Fruit fly (Drosophila melanogaster) whole organism, embryonic: ENCODE data around the gene CG31882.

Experiments
- Blimp-1 ChIP-seq: fragments of 200-800 bp; sonication (Bioruptor generic); optimal IDR thresholded peaks from 3 replicates; lab custom pipeline; 2018; ENCODE audit warnings: missing biosample characterization, missing genetic modification characterization, mild to moderate bottlenecking, moderate library complexity, missing genetic modification reagents
- CG10209 ChIP-seq: fragments of 200-800 bp; sonication (Bioruptor generic); optimal IDR thresholded peaks from 3 replicates; lab custom pipeline; 2017; ENCODE audit warnings: missing biosample characterization, mild to moderate bottlenecking, missing genetic modification characterization, missing genetic modification reagents
- CG10654 ChIP-seq: fragments of 200-800 bp; sonication (Bioruptor generic); optimal IDR thresholded peaks from 2 replicates; lab custom pipeline; 2016; ENCODE audit warnings: missing biosample characterization, missing genetic modification characterization
- CG11696 ChIP-seq: fragments of 200-800 bp; sonication (Bioruptor generic); IDR thresholded peaks from 2 replicates; pipeline ENCODE4 v1.3.6; 2022; ENCODE audit warnings: missing biosample characterization, missing genetic modification characterization
- CG13123 ChIP-seq: fragments of 200-800 bp; sonication (Bioruptor generic); optimal IDR thresholded peaks from 2 replicates; lab custom pipeline; 2016; ENCODE audit warnings: missing biosample characterization, missing genetic modification characterization
- CG13624 ChIP-seq: fragments of 200-800 bp; sonication (Bioruptor generic); optimal IDR thresholded peaks from 2 replicates; lab custom pipeline; 2016; ENCODE audit warnings: missing biosample characterization, missing genetic modification characterization
- CG13894 ChIP-seq: fragments of 200-800 bp; sonication (Bioruptor generic); optimal IDR thresholded peaks from 3 replicates; lab custom pipeline; 2018; ENCODE audit warnings: missing biosample characterization, mild to moderate bottlenecking, missing genetic modification characterization, moderate library complexity
- CG1529 ChIP-seq: fragments of 200-800 bp; sonication (Bioruptor generic); optimal IDR thresholded peaks from 3 replicates; lab custom pipeline; 2018; ENCODE audit warnings: missing biosample characterization, missing genetic modification characterization
- CG15514 ChIP-seq: fragments of 200-800 bp; sonication (Bioruptor generic); optimal IDR thresholded peaks from 3 replicates; lab custom pipeline; 2017; ENCODE audit warnings: missing biosample characterization, missing genetic modification characterization, mild to moderate bottlenecking, moderate library complexity, missing genetic modification reagents
- CG15696 ChIP-seq: fragments of 200-800 bp; sonication (Bioruptor generic); optimal IDR thresholded peaks from 2 replicates; lab custom pipeline; 2019; ENCODE audit warnings: missing biosample characterization, mild to moderate bottlenecking, missing genetic modification characterization, moderate library complexity
- CG17328 ChIP-seq: fragments of 200-800 bp; sonication (Bioruptor generic); IDR thresholded peaks from 2 replicates; pipeline ENCODE4 v1.3.6; 2022; ENCODE audit warnings: missing biosample characterization, missing genetic modification characterization
- CG17361 ChIP-seq: fragments of 200-800 bp; sonication (Bioruptor generic); IDR thresholded peaks from 3 replicates; pipeline ENCODE4 v1.3.6; 2022; ENCODE audit warnings: missing biosample characterization, missing genetic modification characterization
- CG18262 ChIP-seq: fragments of 200-800 bp; optimal IDR thresholded peaks from 3 replicates; lab custom pipeline; 2019; ENCODE audit warnings: missing biosample characterization, mild to moderate bottlenecking, missing genetic modification characterization, moderate library complexity
- CG2712 ChIP-seq: fragments of 200-800 bp; optimal IDR thresholded peaks from 3 replicates; lab custom pipeline; 2019; ENCODE audit warnings: missing biosample characterization, mild to moderate bottlenecking, missing genetic modification characterization, moderate library complexity
- CG5180 ChIP-seq: fragments of 200-800 bp; sonication (Bioruptor generic); optimal IDR thresholded peaks from 3 replicates; lab custom pipeline; 2017; ENCODE audit warnings: missing biosample characterization, missing genetic modification characterization, mild to moderate bottlenecking, moderate library complexity, missing genetic modification reagents
- CG6689 ChIP-seq: fragments of 200-800 bp; sonication (Bioruptor generic); IDR thresholded peaks from 2 replicates; pipeline ENCODE4 v1.3.6; 2022; ENCODE audit warnings: missing biosample characterization, missing genetic modification characterization
- CG7786 ChIP-seq: fragments of 200-800 bp; sonication (Bioruptor generic); optimal IDR thresholded peaks from 2 replicates; lab custom pipeline; 2016; ENCODE audit warnings: missing biosample characterization, missing genetic modification characterization
- CG7839 ChIP-seq: fragments of 200-800 bp; sonication (Bioruptor generic); optimal IDR thresholded peaks from 3 replicates; lab custom pipeline; 2018; ENCODE audit warnings: missing biosample characterization, mild to moderate bottlenecking, missing genetic modification characterization, moderate library complexity
- CG8388 ChIP-seq: fragments of 200-800 bp; sonication (Bioruptor generic); optimal IDR thresholded peaks from 2 replicates; lab custom pipeline; 2019; ENCODE audit warnings: missing biosample characterization, mild to moderate bottlenecking, missing genetic modification characterization, moderate library complexity
- Chrac-16 ChIP-seq: fragments of 200-800 bp; sonication (Bioruptor generic); optimal IDR thresholded peaks from 3 replicates; lab custom pipeline; 2016; ENCODE audit warnings: missing biosample characterization, missing genetic modification characterization
- D ChIP-seq, 2 experiments: fragments of 200-800 bp in 1 of 2; fragments of >200 bp in 1 of 2; sonication (Bioruptor generic) in 1 of 2; optimal IDR thresholded peaks; 2 replicates in 1 of 2; 3 replicates in 1 of 2; lab custom pipeline; 2017; ENCODE audit warnings: mild to moderate bottlenecking in 1 of 2, missing biosample characterization in 1 of 2, missing genetic modification characterization in 1 of 2, missing genetic modification reagents in 1 of 2
- D19A ChIP-seq: fragments of 200-800 bp; optimal IDR thresholded peaks from 3 replicates; lab custom pipeline; 2019; ENCODE audit warnings: missing biosample characterization, mild to moderate bottlenecking, missing genetic modification characterization, moderate library complexity
- Dek ChIP-seq: fragments of 200-800 bp; sonication (Bioruptor generic); optimal IDR thresholded peaks from 3 replicates; lab custom pipeline; 2019; ENCODE audit warnings: missing biosample characterization, mild to moderate bottlenecking, missing genetic modification characterization, moderate library complexity
- Drgx ChIP-seq: fragments of 200-800 bp; sonication (Bioruptor generic); IDR thresholded peaks from 2 replicates; pipeline ENCODE4 v1.3.6; 2022; ENCODE audit warnings: missing biosample characterization, missing genetic modification characterization
- E2f2 ChIP-seq: fragments of 200-800 bp; sonication (Bioruptor generic); IDR thresholded peaks from 2 replicates; pipeline ENCODE4 v1.3.6; 2022; ENCODE audit warnings: missing biosample characterization, missing genetic modification characterization
- H2.0 ChIP-seq: fragments of 200-800 bp; sonication (Bioruptor generic); IDR thresholded peaks from 2 replicates; pipeline ENCODE4 v1.3.6; 2022; ENCODE audit warnings: missing biosample characterization, missing genetic modification characterization
- HLH3B ChIP-seq: fragments of 200-800 bp; sonication (Bioruptor generic); IDR thresholded peaks from 2 replicates; pipeline ENCODE4 v1.3.6; 2022; ENCODE audit warnings: missing biosample characterization, missing genetic modification characterization
- MTF-1 ChIP-seq: fragments of 200-800 bp; sonication (Bioruptor generic); optimal IDR thresholded peaks from 2 replicates; lab custom pipeline; 2018; ENCODE audit warnings: missing biosample characterization, mild to moderate bottlenecking, missing genetic modification characterization, borderline replicate concordance
- Med ChIP-seq: fragments of 200-800 bp; sonication (Bioruptor generic); peaks from one replicate; lab custom pipeline; 2016; ENCODE audit warnings: missing biosample characterization, missing genetic modification characterization, mild to moderate bottlenecking, inconsistent platforms, moderate library complexity
- Meics ChIP-seq: fragments of 200-800 bp; sonication (Bioruptor generic); optimal IDR thresholded peaks from 2 replicates; lab custom pipeline; 2017; ENCODE audit warnings: missing biosample characterization, mild to moderate bottlenecking, missing genetic modification characterization
- Optix ChIP-seq: fragments of 200-800 bp; sonication (Bioruptor generic); IDR thresholded peaks from 3 replicates; pipeline ENCODE4 v1.3.6; 2022; ENCODE audit warnings: missing biosample characterization, missing genetic modification characterization
- Spps ChIP-seq: fragments of 200-800 bp; sonication (Bioruptor generic); optimal IDR thresholded peaks from 2 replicates; lab custom pipeline; 2018; ENCODE audit warnings: missing biosample characterization, mild to moderate bottlenecking, missing genetic modification characterization
- bab2 ChIP-seq: fragments of 200-800 bp; sonication (Bioruptor generic); optimal IDR thresholded peaks from 2 replicates; lab custom pipeline; 2016; ENCODE audit warnings: missing biosample characterization, missing genetic modification characterization
- bcd ChIP-seq: fragments of 200-800 bp; sonication (Bioruptor generic); optimal IDR thresholded peaks from 2 replicates; lab custom pipeline; 2017; ENCODE audit warnings: missing biosample characterization, mild to moderate bottlenecking, missing genetic modification characterization
- bigmax ChIP-seq: fragments of 200-800 bp; sonication (Bioruptor generic); optimal IDR thresholded peaks from 2 replicates; lab custom pipeline; 2018; ENCODE audit warnings: missing biosample characterization, mild to moderate bottlenecking, missing genetic modification characterization
- crol ChIP-seq: fragments of 200-800 bp; sonication (Bioruptor generic); IDR thresholded peaks from 2 replicates; pipeline ENCODE4 v1.3.6; 2022; ENCODE audit warnings: missing biosample characterization, missing genetic modification characterization
- dysf ChIP-seq: fragments of 200-800 bp; sonication (Bioruptor generic); IDR thresholded peaks from 3 replicates; pipeline ENCODE4 v1.3.6; 2022; ENCODE audit warnings: missing biosample characterization, missing genetic modification characterization
- gcm ChIP-seq: fragments of 200-800 bp; sonication (Bioruptor generic); optimal IDR thresholded peaks from 2 replicates; lab custom pipeline; 2019; ENCODE audit warnings: missing biosample characterization, mild to moderate bottlenecking, missing genetic modification characterization, moderate library complexity
- lov ChIP-seq, 2 experiments: fragments of 200-800 bp in 1 of 2; fragments of >200 bp in 1 of 2; sonication (Bioruptor generic) in 1 of 2; IDR thresholded peaks in 1 of 2; optimal IDR thresholded peaks in 1 of 2; 2 replicates in 1 of 2; 3 replicates in 1 of 2; pipeline versions ENCODE4 v1.3.6 to Lab custom; 2017 to 2022; ENCODE audit warnings: missing biosample characterization in 1 of 2, missing genetic modification characterization in 1 of 2
- phol ChIP-seq: fragments of 200-800 bp; sonication (Bioruptor generic); optimal IDR thresholded peaks from 3 replicates; lab custom pipeline; 2018; ENCODE audit warnings: missing biosample characterization, mild to moderate bottlenecking, missing genetic modification characterization, moderate library complexity
- salm ChIP-seq: fragments of 200-800 bp; sonication (Bioruptor generic); optimal IDR thresholded peaks from 2 replicates; lab custom pipeline; 2018; ENCODE audit warnings: missing biosample characterization, mild to moderate bottlenecking, missing genetic modification characterization
- sqz ChIP-seq: fragments of 200-800 bp; sonication (Bioruptor generic); optimal IDR thresholded peaks from 3 replicates; lab custom pipeline; 2018; ENCODE audit warnings: missing biosample characterization, mild to moderate bottlenecking, missing genetic modification characterization
- tap ChIP-seq: fragments of 200-800 bp; optimal IDR thresholded peaks from 3 replicates; lab custom pipeline; 2019; ENCODE audit warnings: missing biosample characterization, mild to moderate bottlenecking, missing genetic modification characterization, moderate library complexity
- tna ChIP-seq: fragments of 200-800 bp; sonication (Bioruptor generic); IDR thresholded peaks from 2 replicates; pipeline ENCODE4 v1.3.6; 2022; ENCODE audit warnings: missing biosample characterization, missing genetic modification characterization; ENCODE audit not compliant: partially characterized antibody
- unpg ChIP-seq: fragments of 200-800 bp; sonication (Bioruptor generic); optimal IDR thresholded peaks from 3 replicates; lab custom pipeline; 2018; ENCODE audit warnings: missing biosample characterization, mild to moderate bottlenecking, missing genetic modification characterization, moderate library complexity
- vnd ChIP-seq: fragments of 200-800 bp; sonication (Bioruptor generic); IDR thresholded peaks from 3 replicates; pipeline ENCODE4 v1.3.6; 2022; ENCODE audit warnings: missing biosample characterization, missing genetic modification characterization; ENCODE audit not compliant: partially characterized antibody
- vvl ChIP-seq: fragments of 200-800 bp; sonication (Bioruptor generic); IDR thresholded peaks from 2 replicates; pipeline ENCODE4 v1.3.6; 2022; ENCODE audit warnings: missing biosample characterization, missing genetic modification characterization

Gene CG31882

dm6 chr2L:9613922-9614321 is 11.2 kb downstream of the CG31882 start (continued):
- TF ChIP-seq vnd (GFP tag; lab: Robert Waterston, UW) (no peak), D (optimal IDR thresholded peaks at IDR 0.05; lab: Kevin White, UChicago) (no peak), D (GFP tag; optimal IDR thresholded peaks at IDR 0.05; lab: Kevin White, UChicago) (peak; percentile 16), CG11696 (GFP tag; lab: Robert Waterston, UW) (peak; percentile 7; the same call in 1 of the 2 replicates), bcd (peak; percentile 27), dysf (GFP tag; lab: Robert Waterston, UW) (peak; percentile 38; the same call in 1 of the 3 replicates), gcm (peak; percentile 17), crol (peak; percentile 44), CG13624 (no peak), CG15514 (GFP tag; lab: Kevin White, UChicago) (peak; percentile 95), Meics (GFP tag; lab: Kevin White, UChicago) (peak; percentile 8), CG17361 (GFP tag; lab: Robert Waterston, UW) (0 out of 3 replicates have a peak, but pooled peaks have one; percentile 11), MTF-1 (peak; percentile 8), salm (tag; lab: Kevin White, UChicago) (peak; percentile 3), CG10209 (GFP tag; lab: Kevin White, UChicago) (no peak), lov (optimal IDR thresholded peaks at IDR 0.05; lab: Kevin White, UChicago) (no peak), lov (GFP tag; IDR thresholded peaks at IDR 0.05; lab: Robert Waterston, UW) (no peak), Spps (peak; percentile 41), Dek (tag; lab: Kevin White, UChicago) (no peak), E2f2 (GFP tag; lab: Robert Waterston, UW) (peak; percentile 17; the same call in 1 of the 2 replicates), sqz (GFP tag; lab: Kevin White, UChicago) (no peak), tna (GFP tag; lab: Robert Waterston, UW) (no peak), CG7786 (GFP tag; lab: Kevin White, UChicago) (no peak), unpg (GFP tag; lab: Kevin White, UChicago) (peak; percentile 25), bigmax (peak; percentile 83), D19A (tag; lab: Kevin White, UChicago) (peak; percentile 11), phol (tag; lab: Kevin White, UChicago) (peak; percentile 23), CG15696 (peak; percentile 3), H2.0 (GFP tag; lab: Robert Waterston, UW) (peak; percentile 11; the same call in 1 of the 2 replicates), CG18262 (tag; lab: Kevin White, UChicago) (peak; percentile 27), bab2 (GFP tag; lab: Kevin White, UChicago) (peak; percentile 18), Chrac-16 (GFP tag; lab: Kevin White, UChicago) (peak; percentile 26), CG2712 (tag; lab: Kevin White, UChicago) (peak; percentile 35), CG13894 (tag; lab: Kevin White, UChicago) (peak; percentile 56), CG7839 (peak; percentile 19), vvl (peak; percentile 43), Drgx (peak; percentile 46), CG5180 (GFP tag; lab: Kevin White, UChicago) (peak; percentile 17), Med (GFP tag; lab: Kevin White, UChicago) (peak; percentile 86), tap (tag; lab: Kevin White, UChicago) (peak; percentile 31), CG8388 (peak; percentile 12), CG6689 (GFP tag; lab: Robert Waterston, UW) (no peak), Blimp-1 (peak; percentile 45), CG1529 (no peak), CG17328 (GFP tag; lab: Robert Waterston, UW) (0 out of 2 replicates have a peak, but pooled peaks have one; percentile 39), CG10654 (GFP tag; lab: Kevin White, UChicago) (no peak), HLH3B (GFP tag; lab: Robert Waterston, UW) (peak; percentile 17; the same call in 1 of the 2 replicates), Optix (GFP tag; lab: Robert Waterston, UW) (peak; percentile 30; the same call in 1 of the 3 replicates), CG13123 (no peak)
